Fruit fly (Drosophila melanogaster) whole organism, embryonic: ENCODE data around the gene CG33702.

Source experiments
- CG2129 ChIP-seq: fragments of 200-800 bp; sonication (Bioruptor generic); IDR thresholded peaks from 2 replicates; pipeline ENCODE4 v1.3.6; 2022; ENCODE audit warnings: missing biosample characterization, missing genetic modification characterization; ENCODE audit not compliant: partially characterized antibody
- Sry-δ ChIP-seq: fragments of 200-800 bp; sonication (Bioruptor generic); optimal IDR thresholded peaks from 2 replicates; lab custom pipeline; 2016; ENCODE audit warnings: missing biosample characterization, missing genetic modification characterization
- gce ChIP-seq: fragments of 200-800 bp; sonication (Bioruptor generic); IDR thresholded peaks from 3 replicates; pipeline ENCODE4 v1.3.6; 2022; ENCODE audit warnings: missing biosample characterization, missing genetic modification characterization
- pho ChIP-seq: fragments of 200-800 bp; sonication (Bioruptor generic); optimal IDR thresholded peaks from 2 replicates; lab custom pipeline; 2016; ENCODE audit warnings: missing biosample characterization, missing genetic modification characterization
- ttk ChIP-seq: fragments of 200-800 bp; sonication (Bioruptor generic); IDR thresholded peaks from 2 replicates; pipeline ENCODE4 v2.1.2; 2022; ENCODE audit warnings: missing biosample characterization, missing genetic modification characterization

- TF ChIP-seq gce (GFP tag; lab: Robert Waterston, UW) (no peak), CG2129 (GFP tag; lab: Robert Waterston, UW) (no peak), ttk (GFP tag; lab: Robert Waterston, UW) (no peak), pho (GFP tag; lab: Kevin White, UChicago) (no peak), Sry-δ (no peak)
Measured at dm6 chr3L:9499919-9500807, 13.0 kb downstream of the CG33702 start.
